Fruit fly (Drosophila melanogaster) whole organism, embryonic: ENCODE measurements around the gene CG13124.

Experiments used
- Adf1 ChIP-seq: fragments of 200-800 bp; sonication (Bioruptor generic); IDR thresholded peaks from 2 replicates; pipeline ENCODE4 v1.3.6; 2022; ENCODE audit warnings: missing biosample characterization, missing genetic modification characterization
- Atf-2 ChIP-seq: fragments of 200-800 bp; sonication (Bioruptor generic); optimal IDR thresholded peaks from 2 replicates; lab custom pipeline; 2016; ENCODE audit warnings: missing biosample characterization, missing genetic modification characterization
- CG10431 ChIP-seq: fragments of 200-800 bp; sonication (Bioruptor generic); optimal IDR thresholded peaks from 3 replicates; lab custom pipeline; 2018; ENCODE audit warnings: missing biosample characterization, mild to moderate bottlenecking, missing genetic modification characterization
- CG10565 ChIP-seq: fragments of 200-800 bp; sonication (Bioruptor generic); optimal IDR thresholded peaks from 3 replicates; lab custom pipeline; 2016; ENCODE audit warnings: missing biosample characterization, mild to moderate bottlenecking, missing genetic modification characterization
- CG11456 ChIP-seq: fragments of 200-800 bp; sonication (Bioruptor generic); IDR thresholded peaks from 3 replicates; pipeline ENCODE4 v1.3.6; 2022; ENCODE audit warnings: missing biosample characterization, missing genetic modification characterization
- CG12104 ChIP-seq: fragments of 200-800 bp; sonication (Bioruptor generic); optimal IDR thresholded peaks from 3 replicates; lab custom pipeline; 2016; ENCODE audit warnings: missing biosample characterization, missing genetic modification characterization
- CG12659 ChIP-seq: fragments of 200-800 bp; sonication (Bioruptor generic); optimal IDR thresholded peaks from 3 replicates; lab custom pipeline; 2017; ENCODE audit warnings: mild to moderate bottlenecking, missing biosample characterization, missing genetic modification reagents, missing genetic modification characterization
- CG13287 ChIP-seq: fragments of 200-800 bp; sonication (Bioruptor generic); IDR thresholded peaks from 2 replicates; pipeline ENCODE4 v1.3.6; 2022; ENCODE audit warnings: missing biosample characterization, missing genetic modification characterization; ENCODE audit not compliant: partially characterized antibody
- CG13296 ChIP-seq: fragments of 200-800 bp; sonication (Bioruptor generic); optimal IDR thresholded peaks from 3 replicates; lab custom pipeline; 2018; ENCODE audit warnings: missing biosample characterization, mild to moderate bottlenecking, missing genetic modification characterization
- CG14014 ChIP-seq: fragments of 200-800 bp; sonication (Bioruptor generic); IDR thresholded peaks from 2 replicates; pipeline ENCODE4 v1.3.6; 2022; ENCODE audit warnings: missing biosample characterization, missing genetic modification characterization
- CG15479 ChIP-seq: fragments of 200-800 bp; sonication (Bioruptor generic); optimal IDR thresholded peaks from 3 replicates; lab custom pipeline; 2019; ENCODE audit warnings: missing biosample characterization, mild to moderate bottlenecking, missing genetic modification characterization, moderate library complexity
- CG15514 ChIP-seq: fragments of 200-800 bp; sonication (Bioruptor generic); optimal IDR thresholded peaks from 3 replicates; lab custom pipeline; 2017; ENCODE audit warnings: missing biosample characterization, missing genetic modification characterization, mild to moderate bottlenecking, moderate library complexity, missing genetic modification reagents
- CG18619 ChIP-seq: fragments of 200-800 bp; sonication (Bioruptor generic); optimal IDR thresholded peaks from 3 replicates; lab custom pipeline; 2017; ENCODE audit warnings: missing biosample characterization, mild to moderate bottlenecking, missing genetic modification characterization
- CG32772 ChIP-seq: fragments of 200-800 bp; sonication (Bioruptor generic); IDR thresholded peaks from 2 replicates; pipeline ENCODE4 v1.3.6; 2022; ENCODE audit warnings: missing biosample characterization, missing genetic modification characterization
- CG34376 ChIP-seq: fragments of 200-800 bp; sonication (Bioruptor generic); optimal IDR thresholded peaks from 2 replicates; lab custom pipeline; 2018; ENCODE audit warnings: missing biosample characterization, mild to moderate bottlenecking, missing genetic modification characterization
- CG34422 ChIP-seq: fragments of 200-800 bp; sonication (Bioruptor generic); IDR thresholded peaks from 3 replicates; pipeline ENCODE4 v1.3.6; 2022; ENCODE audit warnings: missing biosample characterization, missing genetic modification characterization
- CG4328 ChIP-seq: fragments of 200-800 bp; sonication (Bioruptor generic); optimal IDR thresholded peaks from 3 replicates; lab custom pipeline; 2017; ENCODE audit warnings: missing biosample characterization, missing genetic modification reagents, missing genetic modification characterization
- CG6765 ChIP-seq: fragments of 200-800 bp; sonication (Bioruptor generic); optimal IDR thresholded peaks from 3 replicates; lab custom pipeline; 2017; ENCODE audit warnings: missing biosample characterization, mild to moderate bottlenecking, missing genetic modification characterization
- CG7745 ChIP-seq: fragments of 200-800 bp; sonication (Bioruptor generic); optimal IDR thresholded peaks from 2 replicates; lab custom pipeline; 2018; ENCODE audit warnings: missing biosample characterization, mild to moderate bottlenecking, missing genetic modification characterization, moderate library complexity
- CTCF ChIP-seq: fragments of 200-800 bp; sonication (Bioruptor generic); optimal IDR thresholded peaks from 2 replicates; lab custom pipeline; 2017; ENCODE audit warnings: missing biosample characterization, mild to moderate bottlenecking, missing genetic modification characterization, moderate library complexity
- Chrac-16 ChIP-seq: fragments of 200-800 bp; sonication (Bioruptor generic); optimal IDR thresholded peaks from 3 replicates; lab custom pipeline; 2016; ENCODE audit warnings: missing biosample characterization, missing genetic modification characterization
- D19A ChIP-seq: fragments of 200-800 bp; optimal IDR thresholded peaks from 3 replicates; lab custom pipeline; 2019; ENCODE audit warnings: missing biosample characterization, mild to moderate bottlenecking, missing genetic modification characterization, moderate library complexity
- Dbx ChIP-seq: fragments of 200-800 bp; sonication (Bioruptor generic); IDR thresholded peaks from 3 replicates; pipeline ENCODE4 v1.3.6; 2022; ENCODE audit warnings: missing biosample characterization, missing genetic modification characterization
- Deaf1 ChIP-seq: fragments of 200-800 bp; optimal IDR thresholded peaks from 3 replicates; lab custom pipeline; 2019; ENCODE audit warnings: missing biosample characterization, mild to moderate bottlenecking, missing genetic modification characterization, moderate library complexity
- Doc2 ChIP-seq: fragments of 200-800 bp; sonication (Bioruptor generic); IDR thresholded peaks from 2 replicates; pipeline ENCODE4 v1.3.6; 2022; ENCODE audit warnings: missing biosample characterization, missing genetic modification characterization
- Ets97D ChIP-seq: fragments of 200-800 bp; sonication (Bioruptor generic); optimal IDR thresholded peaks from 3 replicates; lab custom pipeline; 2016; ENCODE audit warnings: missing biosample characterization, missing genetic modification characterization
- Gsc ChIP-seq: fragments of 200-800 bp; sonication (Bioruptor generic); IDR thresholded peaks from 2 replicates; pipeline ENCODE4 v1.3.6; 2022; ENCODE audit warnings: missing biosample characterization, missing genetic modification characterization
- Hr3 ChIP-seq: fragments of 200-800 bp; sonication (Bioruptor generic); optimal IDR thresholded peaks from 3 replicates; lab custom pipeline; 2016; ENCODE audit warnings: missing biosample characterization, missing genetic modification characterization
- NK7.1 ChIP-seq: fragments of 200-800 bp; sonication (Bioruptor generic); optimal IDR thresholded peaks from 3 replicates; lab custom pipeline; 2016; ENCODE audit warnings: missing biosample characterization, missing genetic modification characterization
- Xbp1 ChIP-seq: fragments of 200-800 bp; sonication (Bioruptor generic); optimal IDR thresholded peaks from 3 replicates; lab custom pipeline; 2016; ENCODE audit warnings: missing biosample characterization, mild to moderate bottlenecking, missing genetic modification characterization
- chinmo ChIP-seq: fragments of 200-800 bp; sonication (Bioruptor generic); IDR thresholded peaks from 4 replicates; pipeline ENCODE4 v1.3.6; 2022; ENCODE audit warnings: missing biosample characterization, missing genetic modification characterization; ENCODE audit not compliant: partially characterized antibody
- disco-r ChIP-seq: fragments of 200-800 bp; sonication (Bioruptor generic); optimal IDR thresholded peaks from 2 replicates; lab custom pipeline; 2016; ENCODE audit warnings: missing biosample characterization, missing genetic modification characterization
- dmrt11E ChIP-seq: fragments of 200-800 bp; sonication (Bioruptor generic); optimal IDR thresholded peaks from 3 replicates; lab custom pipeline; 2018; ENCODE audit warnings: missing biosample characterization, mild to moderate bottlenecking, missing genetic modification characterization, moderate library complexity
- fu2 ChIP-seq: fragments of 200-800 bp; sonication (Bioruptor generic); optimal IDR thresholded peaks from 2 replicates; lab custom pipeline; 2016; ENCODE audit warnings: missing biosample characterization, missing genetic modification characterization
- gce ChIP-seq: fragments of 200-800 bp; sonication (Bioruptor generic); IDR thresholded peaks from 3 replicates; pipeline ENCODE4 v1.3.6; 2022; ENCODE audit warnings: missing biosample characterization, missing genetic modification characterization
- gro ChIP-seq: fragments of 200-800 bp; sonication (Bioruptor generic); optimal IDR thresholded peaks from 2 replicates; lab custom pipeline; 2016; ENCODE audit warnings: missing biosample characterization, missing genetic modification characterization
- gsb ChIP-seq: fragments of 200-800 bp; sonication (Bioruptor generic); IDR thresholded peaks from 2 replicates; pipeline ENCODE4 v1.3.6; 2022; ENCODE audit warnings: missing biosample characterization, missing genetic modification characterization
- kay ChIP-seq: fragments of 200-800 bp; sonication (Bioruptor generic); optimal IDR thresholded peaks from 2 replicates; lab custom pipeline; 2016; ENCODE audit warnings: missing biosample characterization, missing genetic modification characterization
- lab ChIP-seq: fragments of 200-800 bp; sonication (Bioruptor generic); optimal IDR thresholded peaks from 3 replicates; lab custom pipeline; 2017; ENCODE audit warnings: missing biosample characterization, missing genetic modification characterization, mild to moderate bottlenecking, moderate library complexity, missing genetic modification reagents
- luna ChIP-seq: fragments of 200-800 bp; sonication (Bioruptor generic); optimal IDR thresholded peaks from 2 replicates; lab custom pipeline; 2016; ENCODE audit warnings: missing biosample characterization, missing genetic modification characterization
- org-1 ChIP-seq: fragments of 200-800 bp; sonication (Bioruptor generic); optimal IDR thresholded peaks from 2 replicates; lab custom pipeline; 2017; ENCODE audit warnings: missing biosample characterization, missing genetic modification characterization
- pb ChIP-seq: fragments of 200-800 bp; sonication (Bioruptor generic); optimal IDR thresholded peaks from 3 replicates; lab custom pipeline; 2016; ENCODE audit warnings: missing biosample characterization, missing genetic modification characterization
- pita ChIP-seq: fragments of 200-800 bp; sonication (Bioruptor generic); optimal IDR thresholded peaks from 2 replicates; lab custom pipeline; 2017; ENCODE audit warnings: missing biosample characterization, mild to moderate bottlenecking, missing genetic modification characterization
- salm ChIP-seq: fragments of 200-800 bp; sonication (Bioruptor generic); optimal IDR thresholded peaks from 2 replicates; lab custom pipeline; 2018; ENCODE audit warnings: missing biosample characterization, mild to moderate bottlenecking, missing genetic modification characterization
- schlank ChIP-seq: fragments of 200-800 bp; sonication (Bioruptor generic); optimal IDR thresholded peaks from 2 replicates; lab custom pipeline; 2018; ENCODE audit warnings: missing biosample characterization, mild to moderate bottlenecking, missing genetic modification characterization
- sd ChIP-seq: fragments of 200-800 bp; sonication (Bioruptor generic); optimal IDR thresholded peaks from 3 replicates; lab custom pipeline; 2018; ENCODE audit warnings: missing biosample characterization, mild to moderate bottlenecking, missing genetic modification characterization, moderate library complexity
- sug ChIP-seq: fragments of 200-800 bp; optimal IDR thresholded peaks from 2 replicates; lab custom pipeline; 2019; ENCODE audit warnings: missing biosample characterization, mild to moderate bottlenecking, missing genetic modification characterization, moderate library complexity
- twi ChIP-seq: fragments of 200-800 bp; optimal IDR thresholded peaks from 2 replicates; lab custom pipeline; 2019; ENCODE audit warnings: missing biosample characterization, mild to moderate bottlenecking, missing genetic modification characterization, moderate library complexity
- wor ChIP-seq: fragments of 200-800 bp; sonication (Bioruptor generic); IDR thresholded peaks from 2 replicates; pipeline ENCODE4 v1.3.6; 2022; ENCODE audit warnings: missing biosample characterization, missing genetic modification characterization

The CG13124 gene

dm6 chr2L:9918020-9918959, 9.9 kb upstream of the CG13124 start, which contains the start of the genes CG5885 and CG4598 (continued):
- TF ChIP-seq D19A (tag; lab: Kevin White, UChicago) (peak; percentile 99), gce (GFP tag; lab: Robert Waterston, UW) (no peak), Xbp1 (GFP tag; lab: Kevin White, UChicago) (peak; percentile 81), CG10431 (GFP tag; lab: Kevin White, UChicago) (peak; percentile 57), CG4328 (GFP tag; lab: Kevin White, UChicago) (peak; percentile 50), CG6765 (GFP tag; lab: Kevin White, UChicago) (peak; percentile 36), Atf-2 (GFP tag; lab: Kevin White, UChicago) (no peak), Deaf1 (tag; lab: Kevin White, UChicago) (peak; percentile 89), kay (peak; percentile 80), fu2 (GFP tag; lab: Kevin White, UChicago) (no peak), chinmo (GFP tag; lab: Robert Waterston, UW) (peak; percentile 83; the same call in 2 of the 4 replicates), CG34376 (GFP tag; lab: Kevin White, UChicago) (peak; percentile 3), CG12659 (GFP tag; lab: Kevin White, UChicago) (peak; percentile 78), CG13296 (GFP tag; lab: Kevin White, UChicago) (peak; percentile 55), Ets97D (GFP tag; lab: Kevin White, UChicago) (peak; percentile 87), CTCF (no peak), luna (GFP tag; lab: Kevin White, UChicago) (no peak), CG15479 (GFP tag; lab: Kevin White, UChicago) (no peak), Dbx (peak; percentile 80), CG11456 (GFP tag; lab: Robert Waterston, UW) (peak; percentile 63), twi (tag; lab: Kevin White, UChicago) (peak; percentile 35), pita (GFP tag; lab: Kevin White, UChicago) (no peak), pb (GFP tag; lab: Kevin White, UChicago) (no peak), sd (tag; lab: Kevin White, UChicago) (peak; percentile 15), Adf1 (GFP tag; lab: Robert Waterston, UW) (peak; percentile 50), salm (tag; lab: Kevin White, UChicago) (no peak), lab (GFP tag; lab: Kevin White, UChicago) (peak; percentile 40), Hr3 (peak; percentile 72), wor (GFP tag; lab: Robert Waterston, UW) (0 out of 2 replicates have a peak, but pooled peaks have one; percentile 19), CG32772 (GFP tag; lab: Robert Waterston, UW) (peak; percentile 28; the same call in 1 of the 2 replicates), sug (tag; lab: Kevin White, UChicago) (peak; percentile 70), gro (GFP tag; lab: Kevin White, UChicago) (no peak), CG10565 (GFP tag; lab: Kevin White, UChicago) (no peak), gsb (GFP tag; lab: Robert Waterston, UW) (no peak), CG18619 (peak; percentile 69), Chrac-16 (GFP tag; lab: Kevin White, UChicago) (peak; percentile 70), Doc2 (GFP tag; lab: Robert Waterston, UW) (no peak), org-1 (GFP tag; lab: Kevin White, UChicago) (no peak), CG12104 (peak; percentile 45), schlank (tag; lab: Kevin White, UChicago) (peak; percentile 50), CG13287 (peak; percentile 80), Gsc (GFP tag; lab: Robert Waterston, UW) (no peak), CG7745 (no peak), dmrt11E (peak; percentile 45), CG14014 (GFP tag; lab: Robert Waterston, UW) (peak; percentile 59), disco-r (GFP tag; lab: Kevin White, UChicago) (no peak), CG34422 (GFP tag; lab: Robert Waterston, UW) (peak; percentile 63; the same call in 2 of the 3 replicates), CG15514 (GFP tag; lab: Kevin White, UChicago) (peak; percentile 64), NK7.1 (GFP tag; lab: Kevin White, UChicago) (no peak)
